Fruit fly (Drosophila melanogaster): ENCODE data around the gene CG32987.

The CG32987 gene

dm6 chr2L:8906279-8906678 lies 42.7 kb downstream of the CG32987 start:
- TF ChIP-seq insv (optimal IDR thresholded peaks at IDR 0.05) = no peak
- TF ChIP-seq Myc (optimal IDR thresholded peaks at IDR 0.05) = no peak
- TF ChIP-seq ttk (optimal IDR thresholded peaks at IDR 0.05) = no peak
- TF ChIP-seq h (optimal IDR thresholded peaks at IDR 0.05) = no peak
- no peak for TF ChIP-seq psq (optimal IDR thresholded peaks at IDR 0.05)
- TF ChIP-seq Sin3A (optimal IDR thresholded peaks at IDR 0.05) = no peak

All from Kc167 (cell line).